Fruit fly (Drosophila melanogaster): ENCODE data around the gene Trmt6.

- TF ChIP-seq OdsH (GFP tag; optimal IDR thresholded peaks at IDR 0.05) (no peak), CG6163 (GFP tag; IDR thresholded peaks at IDR 0.05) (no peak), esn (GFP tag; optimal IDR thresholded peaks at IDR 0.05) (no peak), Sox14 (GFP tag; optimal IDR thresholded peaks at IDR 0.05) (no peak), Eip75B (GFP tag; optimal IDR thresholded peaks at IDR 0.05) (no peak), dsx (GFP tag; optimal IDR thresholded peaks at IDR 0.05; ENCODE audit: poor library complexity, severe bottlenecking) (no peak), CG6276 (GFP tag; optimal IDR thresholded peaks at IDR 0.05) (no peak), Hr38 (GFP tag; optimal IDR thresholded peaks at IDR 0.05) (no peak), Sox102F (GFP tag; optimal IDR thresholded peaks at IDR 0.05) (no peak), CG11762 (GFP tag; optimal IDR thresholded peaks at IDR 0.05; ENCODE audit: insufficient read depth) (no peak), dac (GFP tag; optimal IDR thresholded peaks at IDR 0.05) (no peak)
Measured at dm6 chr2L:6550809-6551208, 11.3 kb downstream of the Trmt6 start.

Data from whole organism, prepupa.